Fruit fly (Drosophila melanogaster): ENCODE results near the gene Sec3.

Gene Sec3

DNA sequence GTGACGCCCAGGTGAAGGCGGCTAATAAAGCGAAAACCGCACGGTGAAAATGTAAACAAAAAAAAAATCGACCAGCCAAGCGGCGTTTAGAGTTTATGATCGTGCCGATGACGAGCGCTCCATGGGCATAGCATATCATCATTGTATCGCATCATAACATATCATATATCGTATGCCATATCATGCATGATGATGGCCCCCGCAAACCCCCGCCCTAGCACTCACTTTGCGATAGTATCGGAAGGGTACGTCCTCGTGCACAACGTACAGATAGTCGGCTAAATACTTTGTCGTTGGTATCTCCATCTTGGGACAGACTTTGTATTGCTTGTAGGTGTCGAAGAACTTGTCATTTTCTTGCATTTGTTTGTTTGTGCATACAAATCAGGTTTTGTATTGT lies 21.7 kb downstream of the Sec3 start:
- no peak for TF ChIP-seq psq (GFP tag; optimal IDR thresholded peaks at IDR 0.05)
- no peak for TF ChIP-seq Sp1 (GFP tag; optimal IDR thresholded peaks at IDR 0.05)
- no peak for TF ChIP-seq rgr (GFP tag; optimal IDR thresholded peaks at IDR 0.05)
- no peak for TF ChIP-seq Hr83 (GFP tag; optimal IDR thresholded peaks at IDR 0.05; ENCODE audit: poor library complexity, severe bottlenecking)
- TF ChIP-seq HLH106 (tag; optimal IDR thresholded peaks at IDR 0.05), result no peak
- no peak for TF ChIP-seq CG32264 (GFP tag; optimal IDR thresholded peaks at IDR 0.05)

dm6 chr3L:17402399-17402798 lies 22.6 kb downstream of the Sec3 start:
- no peak for TF ChIP-seq Hnf4 (GFP tag; optimal IDR thresholded peaks at IDR 0.05)
- TF ChIP-seq CrebA (GFP tag; optimal IDR thresholded peaks at IDR 0.05; ENCODE audit: borderline replicate concordance), result no peak
- no peak for TF ChIP-seq Hr78 (GFP tag; optimal IDR thresholded peaks at IDR 0.05)

- TF ChIP-seq sv (GFP tag; optimal IDR thresholded peaks at IDR 0.05) (no peak), Dif (GFP tag; optimal IDR thresholded peaks at IDR 0.05; ENCODE audit: partially characterized antibody) (no peak), Sp1 (GFP tag; optimal IDR thresholded peaks at IDR 0.05) (no peak), Vsx2 (GFP tag; optimal IDR thresholded peaks at IDR 0.05; ENCODE audit: partially characterized antibody) (no peak), Mio (GFP tag; optimal IDR thresholded peaks at IDR 0.05) (no peak), dmrt93B (GFP tag; optimal IDR thresholded peaks at IDR 0.05) (no peak), CrebA (GFP tag; optimal IDR thresholded peaks at IDR 0.05; ENCODE audit: borderline replicate concordance) (no peak), HLH106 (tag; optimal IDR thresholded peaks at IDR 0.05) (no peak), woc (GFP tag; optimal IDR thresholded peaks at IDR 0.05) (no peak), fru (GFP tag; optimal IDR thresholded peaks at IDR 0.05) (no peak), brk (GFP tag; optimal IDR thresholded peaks at IDR 0.05) (no peak), rgr (GFP tag; optimal IDR thresholded peaks at IDR 0.05) (no peak), Myc (optimal IDR thresholded peaks at IDR 0.05) (no peak), CG9705 (GFP tag; optimal IDR thresholded peaks at IDR 0.05) (no peak), GATAd (GFP tag; optimal IDR thresholded peaks at IDR 0.05) (no peak)
Measured at dm6 chr3L:17401411-17401810, 23.6 kb downstream of the Sec3 start.

DNA sequence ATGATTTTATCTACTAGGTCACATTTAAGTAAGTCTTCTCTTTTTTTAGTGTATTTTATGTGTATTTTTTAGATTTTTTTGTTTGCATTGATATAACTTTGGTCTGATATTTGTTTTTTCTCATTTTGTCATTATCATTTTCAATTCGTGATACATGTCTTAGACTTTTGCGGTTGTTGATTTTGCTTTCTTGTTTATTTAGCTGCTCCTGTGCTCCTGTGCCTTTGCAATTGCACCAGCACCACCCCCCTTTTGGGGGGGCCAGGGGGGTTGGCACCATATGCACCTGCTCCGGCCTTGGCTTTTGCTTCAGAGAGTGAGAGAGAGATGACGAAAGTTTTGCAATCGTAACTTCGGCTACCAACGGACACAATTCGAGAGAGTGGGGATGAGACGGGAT lies 24.1 kb downstream of the Sec3 start:
- TF ChIP-seq pan (optimal IDR thresholded peaks at IDR 0.05) (no peak), Vsx2 (GFP tag; optimal IDR thresholded peaks at IDR 0.05; ENCODE audit: partially characterized antibody) (no peak), Hnf4 (GFP tag; optimal IDR thresholded peaks at IDR 0.05) (no peak), Abd-B (GFP tag; optimal IDR thresholded peaks at IDR 0.05) (no peak), psq (GFP tag; optimal IDR thresholded peaks at IDR 0.05) (no peak), dl (GFP tag; optimal IDR thresholded peaks at IDR 0.05; ENCODE audit: insufficient read depth in 1 of 2, partially characterized antibody in 2 of 2) (no peak)

DNA sequence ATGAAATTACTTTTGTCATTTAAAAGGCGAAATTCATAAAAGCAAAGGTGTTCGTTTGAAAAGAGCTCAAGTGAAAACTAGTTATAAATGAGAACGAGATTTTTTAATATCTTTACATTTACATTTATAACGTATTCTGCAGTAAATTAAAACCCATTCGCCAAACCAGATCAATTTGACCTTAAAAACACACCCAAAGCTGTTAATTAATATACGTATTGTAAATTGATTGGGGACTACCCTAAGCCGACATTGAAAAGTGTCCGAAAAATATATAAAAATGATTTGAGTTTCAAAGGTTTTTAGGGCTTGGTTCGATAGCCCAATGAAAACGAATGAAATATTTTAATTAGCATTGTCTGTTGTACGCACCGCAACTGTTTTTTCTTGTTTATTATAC lies 26.0 kb downstream of the Sec3 start:
- TF ChIP-seq pan (optimal IDR thresholded peaks at IDR 0.05), result no peak
- TF ChIP-seq fru (GFP tag; optimal IDR thresholded peaks at IDR 0.05), result no peak
- TF ChIP-seq dl (GFP tag; optimal IDR thresholded peaks at IDR 0.05; ENCODE audit: insufficient read depth in 1 of 2, partially characterized antibody in 2 of 2), result no peak
- no peak for TF ChIP-seq Rel (GFP tag; optimal IDR thresholded peaks at IDR 0.05)
- TF ChIP-seq Rel (tag; optimal IDR thresholded peaks at IDR 0.05), result peak; percentile 57

dm6 chr3L:17394435-17395017 lies 30.5 kb downstream of the Sec3 start:
- TF ChIP-seq Dfd (GFP tag; optimal IDR thresholded peaks at IDR 0.05) (peak; percentile 23), HLH106 (tag; optimal IDR thresholded peaks at IDR 0.05) (no peak)

- TF ChIP-seq Abd-B (GFP tag; optimal IDR thresholded peaks at IDR 0.05), result no peak
Measured at dm6 chr3L:17393098-17393497, 31.9 kb downstream of the Sec3 start.

- no peak for TF ChIP-seq lola (GFP tag; optimal IDR thresholded peaks at IDR 0.05)
- TF ChIP-seq Jra (GFP tag; optimal IDR thresholded peaks at IDR 0.05), result no peak
- no peak for TF ChIP-seq psq (GFP tag; optimal IDR thresholded peaks at IDR 0.05)
- no peak for TF ChIP-seq Abd-B (GFP tag; optimal IDR thresholded peaks at IDR 0.05)
- TF ChIP-seq HLH106 (tag; optimal IDR thresholded peaks at IDR 0.05), result no peak
- TF ChIP-seq dl (GFP tag; optimal IDR thresholded peaks at IDR 0.05; ENCODE audit: insufficient read depth in 1 of 2, partially characterized antibody in 2 of 2), result no peak
- no peak for TF ChIP-seq Dif (GFP tag; optimal IDR thresholded peaks at IDR 0.05; ENCODE audit: partially characterized antibody)
- no peak for TF ChIP-seq CG9705 (GFP tag; optimal IDR thresholded peaks at IDR 0.05)
- TF ChIP-seq h (GFP tag; optimal IDR thresholded peaks at IDR 0.05), result no peak
- no peak for TF ChIP-seq Vsx2 (GFP tag; optimal IDR thresholded peaks at IDR 0.05; ENCODE audit: partially characterized antibody)
- TF ChIP-seq sage (GFP tag; optimal IDR thresholded peaks at IDR 0.05), result no peak
- no peak for TF ChIP-seq jim (GFP tag; optimal IDR thresholded peaks at IDR 0.05)
- TF ChIP-seq fru (GFP tag; optimal IDR thresholded peaks at IDR 0.05), result no peak
- no peak for TF ChIP-seq Hr78 (GFP tag; optimal IDR thresholded peaks at IDR 0.05)
- TF ChIP-seq foxo (GFP tag; optimal IDR thresholded peaks at IDR 0.05), result no peak
- no peak for TF ChIP-seq ey (GFP tag; optimal IDR thresholded peaks at IDR 0.05)
- no peak for TF ChIP-seq Hr83 (GFP tag; optimal IDR thresholded peaks at IDR 0.05; ENCODE audit: poor library complexity, severe bottlenecking)
- no peak for TF ChIP-seq brk (GFP tag; optimal IDR thresholded peaks at IDR 0.05)
- no peak for TF ChIP-seq rgr (GFP tag; optimal IDR thresholded peaks at IDR 0.05)
Measured at dm6 chr3L:17392412-17392811, 32.6 kb downstream of the Sec3 start.
